Worm (Caenorhabditis elegans): ENCODE measurements around the gene C39F7.5.

The C39F7.5 gene

ce11 chrV:1299232-1299631, 34.7 kb downstream of the C39F7.5 start, which contains the start of gene egl-2:
TSS of gene egl-2 (minus strand) at chrV:1299332.
- TF ChIP-seq ceh-40 (GFP tag; IDR thresholded peaks at IDR 0.05) (no peak), cebp-1 (GFP tag; IDR thresholded peaks at IDR 0.05) (no peak), cebp-1 (tag; optimal IDR thresholded peaks at IDR 0.05) (no peak), lin-26 (GFP tag; IDR thresholded peaks at IDR 0.05) (no peak), F22D6.2 (tag; optimal IDR thresholded peaks at IDR 0.05) (no peak), B0035.1 (tag; optimal IDR thresholded peaks at IDR 0.05) (no peak), Y53G8AR.9 (GFP tag; conservative IDR thresholded peaks at IDR 0.05) (no peak), rec-8 (tag; optimal IDR thresholded peaks at IDR 0.05) (no peak), nhr-27 (tag; optimal IDR thresholded peaks at IDR 0.05) (no peak), madf-10 (tag; optimal IDR thresholded peaks at IDR 0.05) (no peak), ZK185.1 (tag; optimal IDR thresholded peaks at IDR 0.05; ENCODE audit: poor library complexity, severe bottlenecking) (no peak), cebp-2 (GFP tag; IDR thresholded peaks at IDR 0.05) (no peak), hlh-26 (GFP tag; conservative IDR thresholded peaks at IDR 0.05) (no peak)

DNA sequence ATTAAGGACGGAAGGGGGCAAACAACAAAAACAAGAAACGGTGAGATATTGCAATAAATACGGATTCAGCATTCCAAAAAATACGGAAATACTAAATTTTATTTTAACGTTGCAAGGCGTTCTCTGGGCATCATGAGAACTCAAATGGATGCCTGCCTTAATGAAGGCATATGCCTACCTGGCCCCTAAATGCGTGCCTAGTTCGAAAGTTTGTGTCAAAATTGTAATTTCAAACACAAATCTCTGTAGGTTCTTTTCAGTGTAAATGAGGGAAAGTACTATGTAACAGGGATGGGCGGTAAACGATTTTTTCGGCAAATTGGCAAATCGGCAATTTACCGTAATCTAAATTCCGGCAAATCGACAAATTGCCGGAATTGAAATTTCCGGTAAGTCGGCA, 37.5 kb downstream of the C39F7.5 start:
- TF ChIP-seq lag-1 (GFP tag; IDR thresholded peaks at IDR 0.05): no peak
- TF ChIP-seq him-1 (tag; optimal IDR thresholded peaks at IDR 0.05): no peak
- no peak for TF ChIP-seq ztf-18 (tag; optimal IDR thresholded peaks at IDR 0.05)

ce11 chrV:1304152-1304551, 39.6 kb downstream of the C39F7.5 start:
- TF ChIP-seq D2030.7 (GFP tag; IDR thresholded peaks at IDR 0.05): 0 out of 2 replicates have a peak, but pooled peaks have one; percentile 37
- peak; percentile 36; the same call in 1 of the 2 replicates for TF ChIP-seq mcd-1 (GFP tag; IDR thresholded peaks at IDR 0.05)
- TF ChIP-seq B0261.1 (tag; optimal IDR thresholded peaks at IDR 0.05): peak; percentile 47
- 0 out of 2 replicates have a peak, but pooled peaks have one; percentile 17 for TF ChIP-seq ekl-4 (GFP tag; IDR thresholded peaks at IDR 0.05)
- peak; percentile 42 for TF ChIP-seq rpc-1 (optimal IDR thresholded peaks at IDR 0.05)
- TF ChIP-seq rpc-1 (tag; optimal IDR thresholded peaks at IDR 0.05): peak; percentile 72
- peak; percentile 79 for TF ChIP-seq tbp1 (GFP tag; optimal IDR thresholded peaks at IDR 0.05)
- peak; percentile 7 for TF ChIP-seq him-1 (tag; optimal IDR thresholded peaks at IDR 0.05)
- TF ChIP-seq aptf-3 (GFP tag; IDR thresholded peaks at IDR 0.05): 0 out of 2 replicates have a peak, but pooled peaks have one; percentile 29
- peak; percentile 37; the same call in 1 of the 2 replicates for TF ChIP-seq lin-26 (GFP tag; IDR thresholded peaks at IDR 0.05)
- 0 out of 2 replicates have a peak, but pooled peaks have one; percentile 37 for TF ChIP-seq dox-1 (GFP tag; IDR thresholded peaks at IDR 0.05)

DNA sequence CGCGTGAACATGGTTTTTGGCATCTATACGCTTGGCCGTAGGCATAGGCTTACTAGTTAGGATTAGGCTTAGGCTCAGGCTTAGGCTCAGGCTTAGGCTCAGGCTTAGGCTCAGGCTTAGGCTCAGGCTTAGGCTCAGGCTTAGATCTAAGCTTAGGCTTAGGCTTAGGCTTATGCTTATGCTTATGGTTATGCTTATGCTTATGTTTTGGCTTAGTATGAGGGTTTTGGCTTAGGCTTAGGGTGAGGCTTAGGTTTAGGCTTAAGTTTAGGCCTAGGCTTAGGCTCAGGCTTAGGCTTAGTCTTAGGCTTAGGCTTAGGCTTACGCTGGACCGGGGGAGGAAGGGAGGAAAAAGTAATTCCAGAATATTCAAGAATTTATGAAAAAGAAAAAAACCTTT, 41.3 kb downstream of the C39F7.5 start:
- TF ChIP-seq cebp-1 (GFP tag; IDR thresholded peaks at IDR 0.05): no peak
- no peak for TF ChIP-seq cebp-1 (tag; optimal IDR thresholded peaks at IDR 0.05)
- TF ChIP-seq Y53F4B.3 (GFP tag; IDR thresholded peaks at IDR 0.05): no peak
- no peak for TF ChIP-seq B0261.1 (tag; optimal IDR thresholded peaks at IDR 0.05)
- TF ChIP-seq xnd-1 (tag; optimal IDR thresholded peaks at IDR 0.05): no peak
- no peak for TF ChIP-seq K12H6.12 (tag; optimal IDR thresholded peaks at IDR 0.05)
- no peak for TF ChIP-seq aptf-3 (GFP tag; IDR thresholded peaks at IDR 0.05)

DNA sequence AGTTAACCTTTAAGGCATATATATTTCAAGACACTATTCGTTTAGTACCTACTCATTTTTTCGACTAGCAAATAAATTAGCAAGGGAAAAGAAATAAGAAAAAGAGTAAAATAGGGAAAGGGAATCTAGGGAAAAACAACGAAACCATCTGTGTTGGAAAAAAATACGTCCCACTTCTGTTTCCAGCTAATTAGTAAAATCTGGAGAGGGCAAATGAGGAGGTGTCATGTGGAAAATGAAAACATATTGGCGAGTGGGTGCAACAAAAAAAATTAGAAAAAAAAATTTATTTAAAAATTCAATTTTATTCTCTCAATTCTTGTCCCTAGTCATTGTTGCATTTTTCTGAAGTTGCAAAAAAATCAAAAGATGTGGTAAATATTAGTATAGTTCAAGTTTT, 43.2 kb downstream of the C39F7.5 start:
- TF ChIP-seq sdz-38 (tag; optimal IDR thresholded peaks at IDR 0.05): no peak
- no peak for TF ChIP-seq attf-5 (GFP tag; optimal IDR thresholded peaks at IDR 0.05)
- TF ChIP-seq F22D6.2 (tag; optimal IDR thresholded peaks at IDR 0.05): no peak
- no peak for TF ChIP-seq madf-3 (GFP tag; IDR thresholded peaks at IDR 0.05)
- no peak for TF ChIP-seq lin-40 (tag; optimal IDR thresholded peaks at IDR 0.05)
- TF ChIP-seq cebp-2 (GFP tag; IDR thresholded peaks at IDR 0.05): no peak
- no peak for TF ChIP-seq D2030.7 (GFP tag; IDR thresholded peaks at IDR 0.05)
- no peak for TF ChIP-seq tbx-9 (tag; optimal IDR thresholded peaks at IDR 0.05; ENCODE audit: borderline replicate concordance)
- no peak for TF ChIP-seq him-1 (tag; optimal IDR thresholded peaks at IDR 0.05)
- no peak for TF ChIP-seq nhr-27 (tag; optimal IDR thresholded peaks at IDR 0.05)
